Worm (Caenorhabditis elegans): ENCODE measurements around the gene frpr-18.

The frpr-18 gene

DNA sequence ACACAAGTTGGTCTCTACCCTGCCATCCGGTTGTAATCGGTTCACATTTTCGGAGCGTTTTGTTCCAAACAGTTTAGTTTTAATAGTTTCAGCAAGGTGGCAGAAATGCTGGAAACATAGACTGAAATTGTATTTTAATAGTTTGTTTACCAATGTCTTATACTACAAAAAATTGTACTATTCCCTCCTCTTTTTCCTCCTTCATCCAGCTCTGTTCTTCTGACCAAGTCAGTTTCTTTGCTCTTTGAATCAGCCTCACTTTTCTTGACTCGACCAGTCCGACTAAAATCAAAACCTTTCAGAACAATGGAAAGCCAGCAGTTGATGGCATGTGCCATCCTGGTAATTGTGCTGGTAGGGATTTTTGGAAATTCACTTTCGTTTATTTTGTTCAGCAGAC lies at the start of gene frpr-18:
frpr-18 (plus strand) TSS at position 301 of the 400 bp plus-strand sequence.
- TF ChIP-seq pha-4 (tag; optimal IDR thresholded peaks at IDR 0.05) (no peak), ces-1 (GFP tag; optimal IDR thresholded peaks at IDR 0.05) (no peak), sptf-1 (tag; optimal IDR thresholded peaks at IDR 0.05) (no peak), lin-32 (GFP tag; optimal IDR thresholded peaks at IDR 0.05) (no peak), nhr-12 (tag; optimal IDR thresholded peaks at IDR 0.05) (no peak), ceh-39 (tag; optimal IDR thresholded peaks at IDR 0.05) (no peak), zip-8 (tag; optimal IDR thresholded peaks at IDR 0.05) (no peak), elt-1 (tag; optimal IDR thresholded peaks at IDR 0.05; ENCODE audit: borderline replicate concordance, insufficient read depth) (no peak), ceh-83 (GFP tag; optimal IDR thresholded peaks at IDR 0.05) (no peak), unc-62 (GFP tag; optimal IDR thresholded peaks at IDR 0.05) (no peak), hlh-1 (tag; optimal IDR thresholded peaks at IDR 0.05) (no peak), lsy-2 (tag; optimal IDR thresholded peaks at IDR 0.05) (no peak), unc-39 (tag; optimal IDR thresholded peaks at IDR 0.05) (no peak), mep-1 (tag; optimal IDR thresholded peaks at IDR 0.05) (no peak)

DNA sequence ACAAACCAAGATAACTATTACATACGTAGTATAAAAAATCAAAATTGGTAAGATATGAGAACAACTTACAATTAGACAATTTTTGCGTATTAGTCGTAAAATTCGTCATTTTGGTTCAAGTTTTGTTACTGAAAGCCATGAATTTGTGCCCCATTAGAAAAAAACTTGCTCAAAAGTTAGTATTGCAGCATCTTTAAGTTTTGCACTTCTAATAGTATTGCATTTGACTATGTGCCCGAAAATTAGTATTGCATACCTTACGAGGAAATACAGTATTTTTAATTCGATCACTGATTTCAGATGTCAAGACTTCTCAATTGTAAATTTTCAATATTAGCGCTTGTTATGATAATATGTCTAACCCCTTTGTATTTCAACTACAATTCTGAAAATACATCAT lies 48.6 kb upstream of the frpr-18 start, which contains the start of gene T15B7.8:
T15B7.8 (plus strand) TSS at position 301 of the 400 bp plus-strand sequence.
- TF ChIP-seq sem-2 (GFP tag; optimal IDR thresholded peaks at IDR 0.05) = no peak

DNA sequence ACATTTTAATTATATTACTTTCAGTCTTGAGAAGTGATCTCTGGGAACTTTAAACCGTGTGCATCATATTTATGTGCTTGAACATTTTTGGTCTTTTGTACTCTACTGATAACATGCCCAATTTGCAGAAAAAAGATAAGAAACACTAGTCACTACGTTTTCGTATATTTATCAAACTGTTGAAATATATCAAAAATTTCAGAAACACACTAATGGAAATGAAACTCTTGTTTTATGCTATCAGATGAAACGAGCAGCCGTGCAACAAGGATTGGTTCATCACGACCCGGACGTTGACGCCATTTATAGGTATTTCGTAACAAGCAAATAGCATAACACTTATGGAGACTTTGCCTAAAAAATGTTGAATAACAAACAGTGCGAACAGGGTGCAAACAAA lies 46.7 kb upstream of the frpr-18 start:
- TF ChIP-seq unc-39 (tag; optimal IDR thresholded peaks at IDR 0.05) (no peak), lin-32 (GFP tag; optimal IDR thresholded peaks at IDR 0.05) (no peak)

DNA sequence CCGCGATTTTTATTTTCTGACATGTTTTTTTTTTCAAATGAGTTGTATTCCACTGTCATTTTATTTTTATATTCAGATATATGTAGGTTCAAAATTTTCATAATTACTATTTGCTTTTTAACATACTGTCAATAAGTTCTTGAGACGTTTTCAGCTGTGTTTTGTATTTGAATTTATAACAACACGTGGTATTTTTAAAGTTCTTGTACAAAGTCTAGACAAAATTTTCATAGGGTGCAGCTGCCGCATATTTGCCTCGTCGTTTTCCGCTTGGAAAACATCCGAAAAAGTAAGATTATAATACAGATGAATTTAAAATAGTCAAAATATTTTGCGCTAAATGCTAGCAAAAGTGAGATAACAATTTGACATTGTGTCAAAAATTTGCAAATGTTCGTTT lies 41.3 kb upstream of the frpr-18 start, which contains the start of gene dmsr-15:
dmsr-15 (minus strand) TSS at position 101 of the 400 bp plus-strand sequence.
- TF ChIP-seq ceh-39 (tag; optimal IDR thresholded peaks at IDR 0.05) = no peak
- TF ChIP-seq hlh-1 (tag; optimal IDR thresholded peaks at IDR 0.05) = no peak
- no peak for TF ChIP-seq mls-2 (tag; optimal IDR thresholded peaks at IDR 0.05)
- TF ChIP-seq elt-1 (tag; optimal IDR thresholded peaks at IDR 0.05; ENCODE audit: borderline replicate concordance, insufficient read depth) = no peak
- no peak for TF ChIP-seq ztf-11 (tag; optimal IDR thresholded peaks at IDR 0.05)
- TF ChIP-seq ham-2 (GFP tag; optimal IDR thresholded peaks at IDR 0.05) = no peak

DNA sequence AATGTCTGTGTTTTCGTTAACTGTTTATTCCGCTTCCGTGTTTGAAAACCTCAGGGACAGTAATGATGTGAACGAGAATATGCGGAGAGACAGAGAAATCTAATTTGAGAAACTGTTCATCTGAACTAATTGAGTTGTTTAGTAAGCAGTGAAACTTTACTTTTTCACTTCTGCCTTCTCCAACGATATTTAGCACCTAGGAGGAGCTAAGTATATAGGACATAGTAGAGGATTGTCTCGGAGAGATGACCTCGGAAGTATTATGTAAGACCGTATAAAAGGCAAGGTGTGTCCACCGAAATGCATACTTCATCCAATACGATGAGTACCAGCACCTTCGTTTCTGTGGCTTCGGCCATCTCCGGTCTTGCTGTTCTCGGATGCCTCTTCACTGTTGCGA lies 40.7 kb upstream of the frpr-18 start, which contains the start of gene col-141:
col-141 (plus strand) TSS at position 301 of the 400 bp plus-strand sequence.
- no peak for TF ChIP-seq zip-8 (tag; optimal IDR thresholded peaks at IDR 0.05)
- TF ChIP-seq drap-1 (GFP tag; optimal IDR thresholded peaks at IDR 0.05) = no peak
- TF ChIP-seq mls-2 (tag; optimal IDR thresholded peaks at IDR 0.05) = no peak
- no peak for TF ChIP-seq sptf-1 (tag; optimal IDR thresholded peaks at IDR 0.05)
- TF ChIP-seq unc-62 (GFP tag; optimal IDR thresholded peaks at IDR 0.05) = no peak
- TF ChIP-seq tbx-8 (GFP tag; optimal IDR thresholded peaks at IDR 0.05) = no peak
- no peak for TF ChIP-seq ztf-11 (tag; optimal IDR thresholded peaks at IDR 0.05)
- TF ChIP-seq lin-13 (tag; optimal IDR thresholded peaks at IDR 0.05) = no peak

DNA sequence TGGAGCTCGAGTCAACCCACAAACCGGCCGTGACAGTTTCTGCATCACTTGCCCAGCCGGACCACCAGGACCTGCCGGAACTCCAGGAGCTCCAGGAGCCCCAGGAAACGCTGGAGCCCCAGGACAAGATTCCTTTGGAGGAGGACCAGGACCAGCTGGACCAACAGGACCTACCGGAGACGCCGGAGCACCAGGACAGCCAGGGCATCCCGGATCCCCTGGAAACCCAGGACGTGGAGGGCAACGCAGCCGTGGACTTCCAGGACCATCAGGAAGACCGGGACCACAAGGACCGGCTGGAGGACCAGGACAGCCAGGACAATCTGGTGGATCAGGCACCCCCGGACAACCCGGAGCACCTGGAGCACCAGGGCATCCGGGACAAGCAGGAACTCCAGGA lies 40.0 kb upstream of the frpr-18 start:
- no peak for TF ChIP-seq sem-2 (GFP tag; optimal IDR thresholded peaks at IDR 0.05)
- TF ChIP-seq mls-2 (tag; optimal IDR thresholded peaks at IDR 0.05) = no peak
- no peak for TF ChIP-seq cnd-1 (tag; optimal IDR thresholded peaks at IDR 0.05)
- TF ChIP-seq ceh-83 (GFP tag; optimal IDR thresholded peaks at IDR 0.05) = no peak
- no peak for TF ChIP-seq ceh-39 (tag; optimal IDR thresholded peaks at IDR 0.05)
- no peak for TF ChIP-seq elt-3 (tag; optimal IDR thresholded peaks at IDR 0.05)
- TF ChIP-seq unc-62 (GFP tag; optimal IDR thresholded peaks at IDR 0.05) = no peak
- no peak for TF ChIP-seq nhr-28 (tag; optimal IDR thresholded peaks at IDR 0.05)
- no peak for TF ChIP-seq snpc-4 (tag; optimal IDR thresholded peaks at IDR 0.05)
- no peak for TF ChIP-seq ces-1 (GFP tag; optimal IDR thresholded peaks at IDR 0.05)
- TF ChIP-seq lin-13 (tag; optimal IDR thresholded peaks at IDR 0.05) = no peak
- no peak for TF ChIP-seq lsy-2 (tag; optimal IDR thresholded peaks at IDR 0.05)
- TF ChIP-seq flh-1 (GFP tag; optimal IDR thresholded peaks at IDR 0.05) = no peak
- TF ChIP-seq unc-120 (tag; optimal IDR thresholded peaks at IDR 0.05; ENCODE audit: poor library complexity, severe bottlenecking) = no peak
- TF ChIP-seq mab-5 (tag; optimal IDR thresholded peaks at IDR 0.05) = no peak
- TF ChIP-seq ham-2 (GFP tag; optimal IDR thresholded peaks at IDR 0.05) = no peak
- TF ChIP-seq blmp-1 (tag; optimal IDR thresholded peaks at IDR 0.05) = no peak
- TF ChIP-seq drap-1 (GFP tag; optimal IDR thresholded peaks at IDR 0.05) = no peak
